Comparison of ENCODE assay signal across 1 fruit fly cellular context in the genomic region with DNA sequence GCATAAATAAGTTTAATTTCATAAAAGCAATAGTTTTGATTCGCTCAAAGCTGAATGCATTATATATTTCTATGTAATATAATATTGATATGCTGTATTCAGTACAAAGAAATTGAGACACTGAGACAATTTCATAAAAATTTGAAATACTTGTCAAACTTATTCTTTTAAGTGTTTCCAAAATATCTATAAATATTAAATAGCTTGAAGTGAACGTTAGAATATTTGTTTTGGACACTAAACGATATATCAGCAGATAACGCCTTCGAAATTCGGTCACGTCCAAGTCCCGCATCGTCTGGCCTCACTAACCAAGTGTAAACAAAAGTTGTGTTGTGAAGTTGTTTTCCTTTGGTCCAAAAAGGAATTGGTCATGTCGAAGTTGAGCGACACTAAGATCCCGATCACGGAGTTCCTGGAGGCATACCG.
TF ChIP-seq lines count a peak whose summit lies in the region.

No protein-coding gene starts in this region.

TF ChIP-seq in whole organism, embryonic, 481 proteins besides CTCF, POLR2A, EP300 and RAD21 (continued from another document):
- peak; percentile 5 for TF ChIP-seq CG9727 (GFP tag; optimal IDR thresholded peaks at IDR 0.05; lab: Kevin White, UChicago)
- TF ChIP-seq ab (GFP tag; optimal IDR thresholded peaks at IDR 0.05; lab: Kevin White, UChicago): no peak
- TF ChIP-seq CG1647 (GFP tag; optimal IDR thresholded peaks at IDR 0.05; lab: Kevin White, UChicago): no peak
- no peak for TF ChIP-seq crc (GFP tag; optimal IDR thresholded peaks at IDR 0.05; lab: Kevin White, UChicago)
- peak; percentile 20 for TF ChIP-seq CG30020 (tag; optimal IDR thresholded peaks at IDR 0.05; lab: Kevin White, UChicago)
- no peak for TF ChIP-seq sob (GFP tag; IDR thresholded peaks at IDR 0.05; lab: Robert Waterston, UW)
- TF ChIP-seq CG31365 (tag; optimal IDR thresholded peaks at IDR 0.05; lab: Kevin White, UChicago): no peak
- TF ChIP-seq CG18011 (GFP tag; optimal IDR thresholded peaks at IDR 0.05; lab: Kevin White, UChicago): no peak
- TF ChIP-seq CG2116 (GFP tag; optimal IDR thresholded peaks at IDR 0.05; lab: Kevin White, UChicago): peak; percentile 18
- no peak for TF ChIP-seq ham (GFP tag; IDR thresholded peaks at IDR 0.05; lab: Robert Waterston, UW)
- TF ChIP-seq MBD-R2 (GFP tag; IDR thresholded peaks at IDR 0.05; lab: Robert Waterston, UW): no peak; the same call in 1 of the 2 replicates
- TF ChIP-seq unpg (GFP tag; optimal IDR thresholded peaks at IDR 0.05; lab: Kevin White, UChicago): no peak
- no peak for TF ChIP-seq Xbp1 (GFP tag; optimal IDR thresholded peaks at IDR 0.05; lab: Kevin White, UChicago)
- TF ChIP-seq Lim3 (GFP tag; IDR thresholded peaks at IDR 0.05; lab: Robert Waterston, UW): no peak
- TF ChIP-seq HLHmδ (GFP tag; optimal IDR thresholded peaks at IDR 0.05; lab: Kevin White, UChicago): no peak
- no peak for TF ChIP-seq zf30C (GFP tag; optimal IDR thresholded peaks at IDR 0.05; lab: Kevin White, UChicago)
- TF ChIP-seq az2 (GFP tag; optimal IDR thresholded peaks at IDR 0.05; lab: Kevin White, UChicago): no peak
- no peak for TF ChIP-seq CG10366 (GFP tag; IDR thresholded peaks at IDR 0.05; lab: Robert Waterston, UW)
- TF ChIP-seq D19A (tag; optimal IDR thresholded peaks at IDR 0.05; lab: Kevin White, UChicago): no peak
- TF ChIP-seq Dbx (GFP tag; IDR thresholded peaks at IDR 0.05; lab: Robert Waterston, UW): no peak
- TF ChIP-seq CG18619 (GFP tag; optimal IDR thresholded peaks at IDR 0.05; lab: Kevin White, UChicago): no peak
- no peak for TF ChIP-seq pnt (GFP tag; optimal IDR thresholded peaks at IDR 0.05; lab: Kevin White, UChicago)
- TF ChIP-seq ems (GFP tag; optimal IDR thresholded peaks at IDR 0.05; lab: Kevin White, UChicago): no peak
- TF ChIP-seq Max (GFP tag; optimal IDR thresholded peaks at IDR 0.05; lab: Kevin White, UChicago): peak; percentile 4
- TF ChIP-seq bigmax (GFP tag; optimal IDR thresholded peaks at IDR 0.05; lab: Kevin White, UChicago): no peak
- no peak for TF ChIP-seq jing (GFP tag; optimal IDR thresholded peaks at IDR 0.05; lab: Kevin White, UChicago)
- no peak for TF ChIP-seq lilli (GFP tag; optimal IDR thresholded peaks at IDR 0.05; lab: Kevin White, UChicago)
- TF ChIP-seq Lhr (GFP tag; optimal IDR thresholded peaks at IDR 0.05; lab: Kevin White, UChicago): no peak
- TF ChIP-seq CG4617 (GFP tag; optimal IDR thresholded peaks at IDR 0.05; lab: Kevin White, UChicago; ENCODE audit: borderline replicate concordance): peak; percentile 13
- TF ChIP-seq ERR (GFP tag; optimal IDR thresholded peaks at IDR 0.05; lab: Kevin White, UChicago): no peak
- no peak for TF ChIP-seq wdn (GFP tag; IDR thresholded peaks at IDR 0.05; lab: Robert Waterston, UW)
- peak; percentile 85 for TF ChIP-seq CG3995 (GFP tag; optimal IDR thresholded peaks at IDR 0.05; lab: Kevin White, UChicago)
- no peak for TF ChIP-seq CG18262 (tag; optimal IDR thresholded peaks at IDR 0.05; lab: Kevin White, UChicago)
- no peak for TF ChIP-seq CG3847 (GFP tag; IDR thresholded peaks at IDR 0.05; lab: Robert Waterston, UW)
- no peak for TF ChIP-seq CG15073 (GFP tag; optimal IDR thresholded peaks at IDR 0.05; lab: Kevin White, UChicago)
- TF ChIP-seq gce (GFP tag; IDR thresholded peaks at IDR 0.05; lab: Robert Waterston, UW): no peak
- no peak for TF ChIP-seq Myb (GFP tag; optimal IDR thresholded peaks at IDR 0.05; lab: Kevin White, UChicago)
- TF ChIP-seq Dp (GFP tag; optimal IDR thresholded peaks at IDR 0.05; lab: Kevin White, UChicago): peak; percentile 3
- TF ChIP-seq CG14050 (GFP tag; IDR thresholded peaks at IDR 0.05; lab: Robert Waterston, UW): no peak
- no peak for TF ChIP-seq CHES-1-like (GFP tag; optimal IDR thresholded peaks at IDR 0.05; lab: Kevin White, UChicago)
- TF ChIP-seq amos (GFP tag; IDR thresholded peaks at IDR 0.05; lab: Robert Waterston, UW; ENCODE audit: partially characterized antibody): 0 out of 2 replicates have a peak, but pooled peaks have one; percentile 8
- TF ChIP-seq ken (GFP tag; IDR thresholded peaks at IDR 0.05; lab: Robert Waterston, UW): no peak
- no peak for TF ChIP-seq CG2889 (GFP tag; IDR thresholded peaks at IDR 0.05; lab: Robert Waterston, UW)
- TF ChIP-seq salm (tag; optimal IDR thresholded peaks at IDR 0.05; lab: Kevin White, UChicago): no peak
- TF ChIP-seq Oli (tag; optimal IDR thresholded peaks at IDR 0.05; lab: Kevin White, UChicago): no peak
- TF ChIP-seq lab (GFP tag; optimal IDR thresholded peaks at IDR 0.05; lab: Kevin White, UChicago): no peak
- no peak for TF ChIP-seq Asciz (GFP tag; optimal IDR thresholded peaks at IDR 0.05; lab: Kevin White, UChicago)
- no peak for TF ChIP-seq CG32532 (GFP tag; IDR thresholded peaks at IDR 0.05; lab: Robert Waterston, UW)
- no peak for TF ChIP-seq sima (GFP tag; optimal IDR thresholded peaks at IDR 0.05; lab: Kevin White, UChicago)
- no peak for TF ChIP-seq Six4 (GFP tag; optimal IDR thresholded peaks at IDR 0.05; lab: Kevin White, UChicago)
- peak; percentile 72 for TF ChIP-seq BEAF-32 (GFP tag; optimal IDR thresholded peaks at IDR 0.05; lab: Kevin White, UChicago)
- peak; percentile 20; the same call in 1 of the 3 replicates for TF ChIP-seq row (GFP tag; IDR thresholded peaks at IDR 0.05; lab: Robert Waterston, UW)
- TF ChIP-seq trem (tag; optimal IDR thresholded peaks at IDR 0.05; lab: Kevin White, UChicago): no peak
- no peak for TF ChIP-seq CG8089 (GFP tag; optimal IDR thresholded peaks at IDR 0.05; lab: Kevin White, UChicago)
- no peak for TF ChIP-seq CG11696 (GFP tag; IDR thresholded peaks at IDR 0.05; lab: Robert Waterston, UW)
- TF ChIP-seq danr (GFP tag; IDR thresholded peaks at IDR 0.05; lab: Robert Waterston, UW): no peak
- peak; percentile 61 for TF ChIP-seq gfzf (GFP tag; optimal IDR thresholded peaks at IDR 0.05; lab: Kevin White, UChicago)
- no peak for TF ChIP-seq Dad (GFP tag; optimal IDR thresholded peaks at IDR 0.05; lab: Kevin White, UChicago)
- TF ChIP-seq NC2β (GFP tag; optimal IDR thresholded peaks at IDR 0.05; lab: Kevin White, UChicago): no peak
- TF ChIP-seq Kr (GFP tag; optimal IDR thresholded peaks at IDR 0.05; lab: Kevin White, UChicago): no peak
- no peak for TF ChIP-seq chinmo (GFP tag; IDR thresholded peaks at IDR 0.05; lab: Robert Waterston, UW; ENCODE audit: partially characterized antibody)
- TF ChIP-seq CG17361 (GFP tag; IDR thresholded peaks at IDR 0.05; lab: Robert Waterston, UW): peak; percentile 23; the same call in 1 of the 3 replicates
- TF ChIP-seq CG43689 (GFP tag; IDR thresholded peaks at IDR 0.05; lab: Robert Waterston, UW): no peak
- TF ChIP-seq CG17802 (tag; optimal IDR thresholded peaks at IDR 0.05; lab: Kevin White, UChicago): no peak
- no peak for TF ChIP-seq CG15269 (tag; optimal IDR thresholded peaks at IDR 0.05; lab: Kevin White, UChicago)
- TF ChIP-seq aop (GFP tag; IDR thresholded peaks at IDR 0.05; lab: Robert Waterston, UW): no peak
- no peak for TF ChIP-seq CG1024 (GFP tag; IDR thresholded peaks at IDR 0.05; lab: Robert Waterston, UW)
- no peak for TF ChIP-seq CG16779 (GFP tag; IDR thresholded peaks at IDR 0.05; lab: Robert Waterston, UW)
- TF ChIP-seq CG12236 (GFP tag; optimal IDR thresholded peaks at IDR 0.05; lab: Kevin White, UChicago): no peak
- TF ChIP-seq psq (GFP tag; optimal IDR thresholded peaks at IDR 0.05; lab: Kevin White, UChicago): no peak
- no peak for TF ChIP-seq CG17568 (GFP tag; optimal IDR thresholded peaks at IDR 0.05; lab: Kevin White, UChicago)
- no peak for TF ChIP-seq Ssrp (tag; optimal IDR thresholded peaks at IDR 0.05; lab: Kevin White, UChicago)
- TF ChIP-seq seq (GFP tag; IDR thresholded peaks at IDR 0.05; lab: Robert Waterston, UW): no peak
- TF ChIP-seq ase (GFP tag; IDR thresholded peaks at IDR 0.05; lab: Robert Waterston, UW): no peak
- TF ChIP-seq rib (GFP tag; IDR thresholded peaks at IDR 0.05; lab: Robert Waterston, UW): no peak
